Fruit fly (Drosophila melanogaster): ENCODE measurements around the gene CG9705.

CG9705 gene

DNA sequence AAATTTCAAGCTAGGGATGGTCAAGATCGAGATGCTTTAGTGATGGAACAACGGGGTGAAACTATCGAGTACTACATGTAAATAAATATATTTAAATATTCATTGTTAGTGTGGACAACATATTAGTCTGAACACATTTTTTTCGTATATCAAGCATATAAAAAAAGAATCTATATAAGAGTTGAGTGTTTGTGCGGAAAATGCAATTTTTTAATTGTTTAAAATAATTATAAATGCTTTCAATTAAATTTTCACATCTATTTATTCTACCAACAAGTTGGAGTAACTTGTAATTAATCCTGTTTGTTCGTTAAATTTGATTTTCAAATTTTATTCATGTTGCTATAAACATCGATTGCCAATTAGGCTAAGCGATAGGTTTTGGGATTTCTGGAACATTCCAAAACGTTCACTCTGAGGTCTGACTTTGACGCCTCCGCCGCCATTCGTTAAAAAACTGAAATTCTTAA is at the start of gene CG9705, which contains the start of gene mus302 (continued):
- TF ChIP-seq C15 (GFP tag; IDR thresholded peaks at IDR 0.05), result no peak
- TF ChIP-seq nmo (GFP tag; optimal IDR thresholded peaks at IDR 0.05), result peak; percentile 83
- TF ChIP-seq CG9876 (GFP tag; optimal IDR thresholded peaks at IDR 0.05), result no peak
- TF ChIP-seq CG3163 (GFP tag; optimal IDR thresholded peaks at IDR 0.05), result no peak
- no peak for TF ChIP-seq CG15011 (GFP tag; optimal IDR thresholded peaks at IDR 0.05)
- TF ChIP-seq ewg (GFP tag; optimal IDR thresholded peaks at IDR 0.05), result peak; percentile 24
- TF ChIP-seq CG2712 (tag; optimal IDR thresholded peaks at IDR 0.05), result peak; percentile 73
- TF ChIP-seq CrebB (tag; optimal IDR thresholded peaks at IDR 0.05), result no peak
- TF ChIP-seq pzg (GFP tag; optimal IDR thresholded peaks at IDR 0.05), result peak; percentile 34
- TF ChIP-seq CG1603 (tag; optimal IDR thresholded peaks at IDR 0.05), result no peak
- TF ChIP-seq Nf-YC (tag; optimal IDR thresholded peaks at IDR 0.05), result peak; percentile 69
- TF ChIP-seq CG7271 (tag; optimal IDR thresholded peaks at IDR 0.05), result peak; percentile 62
- TF ChIP-seq Sox102F (GFP tag; optimal IDR thresholded peaks at IDR 0.05), result no peak
- TF ChIP-seq chif (GFP tag; optimal IDR thresholded peaks at IDR 0.05), result peak in 1 of 2 experiments; percentile 25
- TF ChIP-seq CG3065 (GFP tag; optimal IDR thresholded peaks at IDR 0.05), result no peak
- peak; percentile 36 for TF ChIP-seq CG15601 (tag; optimal IDR thresholded peaks at IDR 0.05)
- no peak for TF ChIP-seq ap (GFP tag; IDR thresholded peaks at IDR 0.05)
- TF ChIP-seq NC2β (GFP tag; optimal IDR thresholded peaks at IDR 0.05), result no peak
- TF ChIP-seq CG16815 (GFP tag; optimal IDR thresholded peaks at IDR 0.05), result peak; percentile 49
- no peak for TF ChIP-seq CG12769 (tag; optimal IDR thresholded peaks at IDR 0.05)
- TF ChIP-seq CG17612 (GFP tag; IDR thresholded peaks at IDR 0.05), result no peak
- no peak for TF ChIP-seq CG10565 (GFP tag; optimal IDR thresholded peaks at IDR 0.05)
- TF ChIP-seq luna (GFP tag; optimal IDR thresholded peaks at IDR 0.05), result no peak
- TF ChIP-seq amos (GFP tag; IDR thresholded peaks at IDR 0.05; ENCODE audit: partially characterized antibody), result peak; percentile 56
- no peak for TF ChIP-seq CG10959 (GFP tag; IDR thresholded peaks at IDR 0.05)
- TF ChIP-seq Rfx (GFP tag; IDR thresholded peaks at IDR 0.05), result peak; percentile 68; the same call in 1 of the 2 replicates
- no peak for TF ChIP-seq CG4404 (GFP tag; IDR thresholded peaks at IDR 0.05)
- TF ChIP-seq CG18011 (GFP tag; optimal IDR thresholded peaks at IDR 0.05), result no peak
- no peak for TF ChIP-seq CG15479 (GFP tag; optimal IDR thresholded peaks at IDR 0.05)
- no peak for TF ChIP-seq ERR (GFP tag; optimal IDR thresholded peaks at IDR 0.05)
- TF ChIP-seq CG30403 (GFP tag; optimal IDR thresholded peaks at IDR 0.05), result peak; percentile 81
- TF ChIP-seq tll (GFP tag; optimal IDR thresholded peaks at IDR 0.05), result peak in 1 of 2 experiments; percentile 40
- TF ChIP-seq CG1832 (GFP tag; optimal IDR thresholded peaks at IDR 0.05), result no peak
- TF ChIP-seq CG13296 (GFP tag; optimal IDR thresholded peaks at IDR 0.05), result peak; percentile 30
- TF ChIP-seq Oaz (GFP tag; IDR thresholded peaks at IDR 0.05), result no peak
- no peak for TF ChIP-seq otp (GFP tag; IDR thresholded peaks at IDR 0.05)
- peak; percentile 66 for TF ChIP-seq unc-4 (GFP tag; IDR thresholded peaks at IDR 0.05; ENCODE audit: partially characterized antibody)
- peak; percentile 12 for TF ChIP-seq D19A (tag; optimal IDR thresholded peaks at IDR 0.05)
- no peak for TF ChIP-seq CG11398 (GFP tag; optimal IDR thresholded peaks at IDR 0.05)
- peak; percentile 60 for TF ChIP-seq Sin3A (optimal IDR thresholded peaks at IDR 0.05)
- TF ChIP-seq Dip2 (GFP tag; IDR thresholded peaks at IDR 0.05), result no peak
- TF ChIP-seq Hr39 (optimal IDR thresholded peaks at IDR 0.05), result no peak
- no peak for TF ChIP-seq gsb-n (tag; optimal IDR thresholded peaks at IDR 0.05)
- TF ChIP-seq CG6654 (GFP tag; optimal IDR thresholded peaks at IDR 0.05), result no peak
- TF ChIP-seq CG31365 (tag; optimal IDR thresholded peaks at IDR 0.05), result no peak
- TF ChIP-seq CG11247 (GFP tag; IDR thresholded peaks at IDR 0.05), result no peak
- TF ChIP-seq disco-r (GFP tag; optimal IDR thresholded peaks at IDR 0.05), result no peak
- TF ChIP-seq Mad (GFP tag; optimal IDR thresholded peaks at IDR 0.05), result peak; percentile 22
- peak; percentile 64 for TF ChIP-seq CG7839 (tag; optimal IDR thresholded peaks at IDR 0.05)
- TF ChIP-seq HmgD (GFP tag; optimal IDR thresholded peaks at IDR 0.05), result no peak
- no peak for TF ChIP-seq Usf (GFP tag; optimal IDR thresholded peaks at IDR 0.05)
- peak; percentile 7 for TF ChIP-seq CG11723 (GFP tag; optimal IDR thresholded peaks at IDR 0.05)

Measured in whole organism, embryonic.